Fruit fly (Drosophila melanogaster) whole organism, prepupa: ENCODE measurements around the gene aru.
A peak's percentile ranks its signal among the peaks of the same experiment; 100 is the strongest.

Experiments used
- Blimp-1 ChIP-seq: fragments of 200-800 bp; sonication (Bioruptor generic); optimal IDR thresholded peaks from 3 replicates; lab custom pipeline; 2017; ENCODE audit warnings: missing biosample characterization, missing genetic modification characterization, mild to moderate bottlenecking, moderate library complexity, missing genetic modification reagents
- CG10631 ChIP-seq: fragments of 200-800 bp; sonication (Bioruptor generic); optimal IDR thresholded peaks from 2 replicates; lab custom pipeline; 2016; ENCODE audit warnings: missing biosample characterization, missing genetic modification characterization
- CG10669 ChIP-seq: fragments of 200-800 bp; sonication (Bioruptor generic); optimal IDR thresholded peaks from 3 replicates; lab custom pipeline; 2018; ENCODE audit warnings: missing biosample characterization, mild to moderate bottlenecking, missing genetic modification characterization, moderate library complexity
- CG11294 ChIP-seq: fragments of 200-800 bp; sonication (Bioruptor generic); IDR thresholded peaks from 2 replicates; pipeline ENCODE4 v1.3.6; 2022; ENCODE audit warnings: missing biosample characterization, missing genetic modification characterization
- CG11762 ChIP-seq: fragments of 200-800 bp; sonication (Bioruptor generic); optimal IDR thresholded peaks from 3 replicates; lab custom pipeline; 2016; ENCODE audit warnings: missing biosample characterization, missing genetic modification characterization; ENCODE audit not compliant: insufficient read depth
- CG11902 ChIP-seq: fragments of 200-800 bp; sonication (Bioruptor generic); optimal IDR thresholded peaks from 3 replicates; lab custom pipeline; 2016; ENCODE audit warnings: missing biosample characterization, missing genetic modification characterization
- CG15336 ChIP-seq: fragments of 200-800 bp; sonication (Bioruptor generic); IDR thresholded peaks from 2 replicates; pipeline ENCODE4 v1.3.6; 2022; ENCODE audit warnings: missing biosample characterization, missing genetic modification characterization
- CG1621 ChIP-seq: fragments of 200-800 bp; sonication (Bioruptor generic); optimal IDR thresholded peaks from 3 replicates; lab custom pipeline; 2018; ENCODE audit warnings: missing biosample characterization, mild to moderate bottlenecking, missing genetic modification characterization
- CG16779 ChIP-seq: fragments of 200-800 bp; sonication (Bioruptor generic); optimal IDR thresholded peaks from 3 replicates; lab custom pipeline; 2017; ENCODE audit warnings: missing biosample characterization, mild to moderate bottlenecking, missing genetic modification characterization
- CG3032 ChIP-seq: fragments of 200-800 bp; optimal IDR thresholded peaks from 2 replicates; lab custom pipeline; 2019; ENCODE audit warnings: missing biosample characterization, mild to moderate bottlenecking, missing genetic modification characterization, moderate library complexity
- CG31627 ChIP-seq: fragments of 200-800 bp; sonication (Bioruptor generic); optimal IDR thresholded peaks from 3 replicates; lab custom pipeline; 2016; ENCODE audit warnings: missing biosample characterization, missing genetic modification characterization
- CG32006 ChIP-seq: fragments of 200-800 bp; sonication (Bioruptor generic); optimal IDR thresholded peaks from 3 replicates; lab custom pipeline; 2017; ENCODE audit warnings: missing biosample characterization, mild to moderate bottlenecking, missing genetic modification characterization
- CG3919 ChIP-seq: fragments of 200-800 bp; sonication (Bioruptor generic); optimal IDR thresholded peaks from 3 replicates; lab custom pipeline; 2016; ENCODE audit warnings: missing biosample characterization, missing genetic modification characterization
- CG4318 ChIP-seq: fragments of 200-800 bp; sonication (Bioruptor generic); optimal IDR thresholded peaks from 3 replicates; lab custom pipeline; 2017; ENCODE audit warnings: missing biosample characterization, mild to moderate bottlenecking, missing genetic modification characterization
- CG6163 ChIP-seq: fragments of 200-800 bp; sonication (Bioruptor generic); IDR thresholded peaks from 3 replicates; pipeline ENCODE4 v1.3.6; 2022; ENCODE audit warnings: missing biosample characterization, missing genetic modification characterization
- CG6276 ChIP-seq: fragments of 200-800 bp; sonication (Bioruptor generic); optimal IDR thresholded peaks from 2 replicates; lab custom pipeline; 2017; ENCODE audit warnings: missing biosample characterization, mild to moderate bottlenecking, missing genetic modification characterization
- CG6792 ChIP-seq: fragments of 200-800 bp; sonication (Bioruptor generic); optimal IDR thresholded peaks from 3 replicates; lab custom pipeline; 2016; ENCODE audit warnings: missing biosample characterization, missing genetic modification characterization
- CG6808 ChIP-seq: fragments of 200-800 bp; sonication (Bioruptor generic); optimal IDR thresholded peaks from 3 replicates; lab custom pipeline; 2017; ENCODE audit warnings: missing biosample characterization, missing genetic modification characterization, mild to moderate bottlenecking, moderate library complexity, missing genetic modification reagents
- CG6854 ChIP-seq: fragments of 200-800 bp; sonication (Bioruptor generic); optimal IDR thresholded peaks from 2 replicates; lab custom pipeline; 2017; ENCODE audit warnings: missing biosample characterization, mild to moderate bottlenecking, missing genetic modification characterization
- CG7368 ChIP-seq: fragments of 200-800 bp; sonication (Bioruptor generic); optimal IDR thresholded peaks from 3 replicates; lab custom pipeline; 2016; ENCODE audit warnings: missing biosample characterization, missing genetic modification characterization
- CG8119 ChIP-seq: fragments of 200-800 bp; sonication (Bioruptor generic); IDR thresholded peaks from 3 replicates; pipeline ENCODE4 v1.3.6; 2022; ENCODE audit warnings: missing biosample characterization, missing genetic modification characterization
- CG8632 ChIP-seq: fragments of 200-800 bp; sonication (Bioruptor generic); optimal IDR thresholded peaks from 3 replicates; lab custom pipeline; 2016; ENCODE audit warnings: missing biosample characterization, missing genetic modification characterization
- CG9139 ChIP-seq: fragments of 200-800 bp; sonication (Bioruptor generic); optimal IDR thresholded peaks from 3 replicates; lab custom pipeline; 2017; ENCODE audit warnings: missing biosample characterization, mild to moderate bottlenecking, missing genetic modification characterization
- Eip93F ChIP-seq: fragments of 200-800 bp; sonication (Bioruptor generic); optimal IDR thresholded peaks from 2 replicates; lab custom pipeline; 2016; ENCODE audit warnings: missing biosample characterization, mild to moderate bottlenecking, missing genetic modification characterization
- Gug ChIP-seq: fragments of 200-800 bp; sonication (Bioruptor generic); IDR thresholded peaks from 2 replicates; pipeline ENCODE4 v1.3.6; 2022; ENCODE audit warnings: missing biosample characterization, missing genetic modification characterization
- Hr38 ChIP-seq: sonication (Bioruptor generic); optimal IDR thresholded peaks from 2 replicates; lab custom pipeline; 2016; ENCODE audit warnings: missing biosample characterization, missing genetic modification characterization
- Hr39 ChIP-seq: fragments of 200-800 bp; sonication (Bioruptor generic); optimal IDR thresholded peaks from 2 replicates; lab custom pipeline; 2016; ENCODE audit warnings: missing biosample characterization, missing genetic modification characterization
- Hr4 ChIP-seq: fragments of 200-800 bp; sonication (Bioruptor generic); optimal IDR thresholded peaks from 3 replicates; lab custom pipeline; 2016; ENCODE audit warnings: missing biosample characterization, missing genetic modification characterization
- Met ChIP-seq: fragments of 200-800 bp; sonication (Bioruptor generic); optimal IDR thresholded peaks from 3 replicates; lab custom pipeline; 2016; ENCODE audit warnings: missing biosample characterization, missing genetic modification characterization
- OdsH ChIP-seq: fragments of 200-800 bp; sonication (Bioruptor generic); optimal IDR thresholded peaks from 3 replicates; lab custom pipeline; 2016; ENCODE audit warnings: missing biosample characterization, missing genetic modification characterization
- Smox ChIP-seq: fragments of 200-800 bp; sonication (Bioruptor generic); optimal IDR thresholded peaks from 3 replicates; lab custom pipeline; 2016; ENCODE audit warnings: missing biosample characterization, missing genetic modification characterization
- Sox14 ChIP-seq: fragments of 200-800 bp; sonication (Bioruptor generic); optimal IDR thresholded peaks from 3 replicates; lab custom pipeline; 2016; ENCODE audit warnings: missing biosample characterization, missing genetic modification characterization
- Sox15 ChIP-seq: fragments of 200-800 bp; sonication (Bioruptor generic); optimal IDR thresholded peaks from 3 replicates; lab custom pipeline; 2016; ENCODE audit warnings: missing biosample characterization, missing genetic modification characterization
- acj6 ChIP-seq: fragments of 200-800 bp; sonication (Bioruptor generic); optimal IDR thresholded peaks from 3 replicates; lab custom pipeline; 2016; ENCODE audit warnings: missing biosample characterization, missing genetic modification characterization
- cyc ChIP-seq: fragments of 200-800 bp; sonication (Bioruptor generic); optimal IDR thresholded peaks from 3 replicates; lab custom pipeline; 2016; ENCODE audit warnings: missing biosample characterization, missing genetic modification characterization
- eg ChIP-seq: fragments of 200-800 bp; sonication (Bioruptor generic); IDR thresholded peaks from 3 replicates; pipeline ENCODE4 v1.3.6; 2022; ENCODE audit warnings: missing biosample characterization, missing genetic modification characterization
- esn ChIP-seq: fragments of 200-800 bp; sonication (Bioruptor generic); optimal IDR thresholded peaks from 2 replicates; lab custom pipeline; 2016; ENCODE audit warnings: missing biosample characterization, mild to moderate bottlenecking, missing genetic modification characterization, moderate library complexity
- fd59A ChIP-seq: fragments of 200-800 bp; sonication (Bioruptor generic); optimal IDR thresholded peaks from 2 replicates; lab custom pipeline; 2017; ENCODE audit warnings: missing biosample characterization, mild to moderate bottlenecking, missing genetic modification characterization, missing genetic modification reagents
- fd85E ChIP-seq: fragments of 200-800 bp; sonication (Bioruptor generic); optimal IDR thresholded peaks from 3 replicates; lab custom pipeline; 2016; ENCODE audit warnings: missing biosample characterization, missing genetic modification characterization
- fkh ChIP-seq: fragments of 200-800 bp; sonication (Bioruptor generic); optimal IDR thresholded peaks from 3 replicates; lab custom pipeline; 2017; ENCODE audit warnings: missing biosample characterization, mild to moderate bottlenecking, missing genetic modification characterization, moderate library complexity
- net ChIP-seq: fragments of 200-800 bp; sonication (Bioruptor generic); optimal IDR thresholded peaks from 3 replicates; lab custom pipeline; 2016; ENCODE audit warnings: missing biosample characterization, missing genetic modification characterization
- salr ChIP-seq, 2 experiments: fragments of 200-800 bp; sonication (Bioruptor generic); optimal IDR thresholded peaks; 3 replicates each; lab custom pipeline; 2016 to 2018; ENCODE audit warnings: missing biosample characterization in 2 of 2, missing genetic modification characterization in 2 of 2, mild to moderate bottlenecking in 1 of 2
- spab ChIP-seq: fragments of 200-800 bp; sonication (Bioruptor generic); optimal IDR thresholded peaks from 2 replicates; lab custom pipeline; 2017; ENCODE audit warnings: missing biosample characterization, mild to moderate bottlenecking, missing genetic modification characterization, missing genetic modification reagents
- ss ChIP-seq, 2 experiments: fragments of 200-800 bp; sonication (Bioruptor generic); optimal IDR thresholded peaks; 2 replicates in 1 of 2; 3 replicates in 1 of 2; lab custom pipeline; 2017 to 2018; ENCODE audit warnings: mild to moderate bottlenecking in 2 of 2, missing biosample characterization in 2 of 2, missing genetic modification characterization in 2 of 2, moderate library complexity in 1 of 2
- svp ChIP-seq: fragments of 200-800 bp; sonication (Bioruptor generic); peaks from one replicate; lab custom pipeline; 2016; ENCODE audit warnings: missing biosample characterization, missing genetic modification characterization
- topi ChIP-seq: fragments of 200-800 bp; sonication (Bioruptor generic); optimal IDR thresholded peaks from 3 replicates; lab custom pipeline; 2016; ENCODE audit warnings: missing biosample characterization, missing genetic modification characterization
- vri ChIP-seq: fragments of 200-800 bp; sonication (Bioruptor generic); optimal IDR thresholded peaks from 3 replicates; lab custom pipeline; 2016; ENCODE audit warnings: missing biosample characterization, mild to moderate bottlenecking, missing genetic modification characterization

The aru gene

dm6 chr2L:843301-843700 is 24.9 kb downstream of the aru start (continued):
- TF ChIP-seq Sox14 = no peak
- no peak for TF ChIP-seq CG1621 (tag; lab: Kevin White, UChicago)
- no peak for TF ChIP-seq Sox15 (GFP tag; lab: Kevin White, UChicago)
- peak; percentile 17 for TF ChIP-seq topi (GFP tag; lab: Kevin White, UChicago)
- peak; percentile 53 for TF ChIP-seq Hr39
- no peak for TF ChIP-seq spab (GFP tag; lab: Kevin White, UChicago)
- TF ChIP-seq Blimp-1 (GFP tag; lab: Kevin White, UChicago) = peak; percentile 1

DNA sequence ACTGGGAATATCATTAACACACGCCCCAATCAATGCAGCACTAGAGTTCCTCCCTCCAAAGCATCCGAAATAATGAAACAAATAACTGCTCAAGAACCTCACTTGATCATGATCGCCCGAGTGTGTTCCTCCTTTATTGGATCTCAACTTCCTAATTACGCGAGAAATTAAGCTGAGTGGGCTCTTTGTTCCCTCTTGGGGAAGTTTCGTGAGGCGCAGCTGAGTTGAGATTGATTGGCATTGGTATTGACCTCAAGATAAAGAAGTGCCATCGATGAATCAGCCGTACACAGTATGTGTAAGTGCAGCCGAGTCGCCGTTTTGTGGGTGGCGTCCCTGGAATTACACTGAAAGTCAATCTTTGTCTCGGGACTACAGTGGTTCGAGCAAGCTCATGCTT is 25.3 kb downstream of the aru start:
- peak; percentile 22 for TF ChIP-seq Sox14
- TF ChIP-seq CG6163 = 0 out of 3 replicates have a peak, but pooled peaks have one; percentile 3
- no peak for TF ChIP-seq CG15336
- TF ChIP-seq svp (GFP tag; lab: Kevin White, UChicago) = peak; percentile 95

DNA sequence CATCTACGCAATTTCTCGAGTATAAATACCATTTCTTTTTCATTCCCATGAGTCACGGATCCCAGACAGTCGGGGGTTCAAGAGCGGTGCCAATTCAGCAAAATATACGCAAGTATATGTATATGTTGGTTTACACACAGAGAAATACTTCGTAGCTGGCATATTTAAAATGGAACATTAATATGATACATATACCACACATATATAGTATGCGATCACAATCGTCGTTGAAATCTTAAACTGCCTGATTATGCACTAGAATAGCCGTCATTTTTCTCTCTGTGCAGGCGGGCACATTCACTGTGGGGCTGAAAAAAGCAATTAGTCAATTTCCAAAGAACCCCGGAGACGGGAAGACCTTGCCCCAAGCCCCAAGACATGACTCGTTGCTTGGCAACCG is 26.4 kb downstream of the aru start:
- TF ChIP-seq Hr39 (peak; percentile 94), vri (GFP tag; lab: Kevin White, UChicago) (peak; percentile 96), CG3919 (peak; percentile 96), cyc (GFP tag; lab: Kevin White, UChicago) (peak; percentile 96), OdsH (peak; percentile 97), ss (GFP tag; optimal IDR thresholded peaks at IDR 0.05; lab: Kevin White, UChicago) (peak; percentile 94 to 95), Hr38 (GFP tag; lab: Kevin White, UChicago) (peak; percentile 60), CG31627 (GFP tag; lab: Kevin White, UChicago) (peak; percentile 97), topi (GFP tag; lab: Kevin White, UChicago) (peak; percentile 97), net (GFP tag; lab: Kevin White, UChicago) (peak; percentile 95), Eip93F (GFP tag; lab: Kevin White, UChicago) (peak; percentile 96), CG6854 (peak; percentile 92), CG6276 (GFP tag; lab: Kevin White, UChicago) (peak; percentile 86), CG11294 (GFP tag; lab: Robert Waterston, UW) (peak; percentile 92), CG8632 (GFP tag; lab: Kevin White, UChicago) (peak; percentile 94), CG8119 (GFP tag; lab: Robert Waterston, UW) (peak; percentile 94), CG9139 (peak; percentile 91), CG1621 (tag; lab: Kevin White, UChicago) (peak; percentile 95), CG11762 (GFP tag; lab: Kevin White, UChicago) (peak; percentile 91), CG6808 (GFP tag; lab: Kevin White, UChicago) (peak; percentile 95), CG11902 (GFP tag; lab: Kevin White, UChicago) (peak; percentile 92), Met (GFP tag; lab: Kevin White, UChicago) (peak; percentile 98), fd85E (peak; percentile 82), fkh (GFP tag; lab: Kevin White, UChicago) (peak; percentile 36), Gug (peak; percentile 96), Smox (GFP tag; lab: Kevin White, UChicago) (peak; percentile 96), CG3032 (tag; lab: Kevin White, UChicago) (peak; percentile 96), CG4318 (peak; percentile 87), Sox14 (peak; percentile 98), Hr4 (GFP tag; lab: Kevin White, UChicago) (peak; percentile 91), Blimp-1 (GFP tag; lab: Kevin White, UChicago) (peak; percentile 91), salr (GFP tag; optimal IDR thresholded peaks at IDR 0.05; lab: Kevin White, UChicago) (peak; percentile 87 to 90), CG7368 (GFP tag; lab: Kevin White, UChicago) (peak; percentile 95), CG6163 (peak; percentile 98), eg (GFP tag; lab: Robert Waterston, UW) (peak; percentile 96), CG16779 (tag; lab: Kevin White, UChicago) (peak; percentile 86), CG32006 (GFP tag; lab: Kevin White, UChicago) (peak; percentile 93), CG10631 (GFP tag; lab: Kevin White, UChicago) (peak; percentile 95), acj6 (GFP tag; lab: Kevin White, UChicago) (peak; percentile 95), esn (GFP tag; lab: Kevin White, UChicago) (peak; percentile 98), CG10669 (GFP tag; lab: Kevin White, UChicago) (peak; percentile 96), CG6792 (GFP tag; lab: Kevin White, UChicago) (peak; percentile 97), fd59A (GFP tag; lab: Kevin White, UChicago) (peak; percentile 94)
